Worm (Caenorhabditis elegans) whole organism, L1 larva: ENCODE results near the gene F36H5.13.

Experiments
- C34B4.2 ChIP-seq: sonication (generic microtip); optimal IDR thresholded peaks from 2 replicates; lab custom pipeline; 2017; ENCODE audit warnings: mild to moderate bottlenecking, missing genetic modification characterization, missing compliant biosample characterization
- alr-1 ChIP-seq: fragments of 200-800 bp; sonication (Bioruptor generic); optimal IDR thresholded peaks from 2 replicates; lab custom pipeline; 2018; ENCODE audit warnings: borderline replicate concordance, mild to moderate bottlenecking, missing genetic modification characterization, missing compliant biosample characterization
- ama-1 ChIP-seq: fragments of 150-350 bp; optimal IDR thresholded peaks from 2 replicates; lab custom pipeline; 2014
- blmp-1 ChIP-seq: fragments of 150-350 bp; optimal IDR thresholded peaks from 2 replicates; lab custom pipeline; 2014; ENCODE audit warnings: missing biosample characterization, missing genetic modification characterization
- ceh-8 ChIP-seq: fragments of 200-800 bp; sonication (Bioruptor generic); optimal IDR thresholded peaks from 2 replicates; lab custom pipeline; 2018; ENCODE audit warnings: mild to moderate bottlenecking, missing genetic modification characterization, moderate library complexity, missing compliant biosample characterization
- ceh-88 ChIP-seq: fragments of 200-800 bp; sonication (Bioruptor generic); IDR thresholded peaks from 2 replicates; pipeline ENCODE4 v1.3.6; 2022; ENCODE audit warnings: missing genetic modification characterization, missing compliant biosample characterization
- ces-1 ChIP-seq: fragments of 150-350 bp; optimal IDR thresholded peaks from 2 replicates; lab custom pipeline; 2014; ENCODE audit warnings: missing biosample characterization, missing genetic modification reagents, missing genetic modification characterization
- egl-13 ChIP-seq: sonication (generic microtip); optimal IDR thresholded peaks from 2 replicates; lab custom pipeline; 2016; ENCODE audit warnings: missing genotype, missing genetic modification reagents, missing genetic modification characterization, missing compliant biosample characterization
- elt-3 ChIP-seq, 6 experiments: fragments of 150-350 bp in 1 of 6; sonication (generic microtip); optimal IDR thresholded peaks; 2 replicates each; lab custom pipeline; 2017 to 2018; ENCODE audit warnings: missing biosample characterization in 6 of 6, missing genetic modification characterization in 6 of 6, inconsistent platforms in 1 of 6
- ets-5 ChIP-seq: fragments of 200-800 bp; sonication (Bioruptor generic); IDR thresholded peaks from 2 replicates; pipeline ENCODE4 v1.3.6; 2022; ENCODE audit warnings: missing genetic modification characterization, missing compliant biosample characterization
- fkh-4 ChIP-seq: sonication (generic microtip); optimal IDR thresholded peaks from 2 replicates; lab custom pipeline; 2016; ENCODE audit warnings: missing compliant biosample characterization, missing genetic modification characterization, borderline replicate concordance
- fkh-8 ChIP-seq: sonication (generic microtip); optimal IDR thresholded peaks from 2 replicates; lab custom pipeline; 2016; ENCODE audit warnings: mild to moderate bottlenecking, missing genetic modification characterization, missing compliant biosample characterization
- grh-1 ChIP-seq: fragments of 200-800 bp; sonication (Bioruptor generic); IDR thresholded peaks from 2 replicates; pipeline ENCODE4 v1.3.6; 2022; ENCODE audit warnings: missing genetic modification reagents, missing genetic modification characterization, missing compliant biosample characterization
- hlh-17 ChIP-seq: fragments of 200-800 bp; sonication (Bioruptor generic); optimal IDR thresholded peaks from 2 replicates; lab custom pipeline; 2018; ENCODE audit warnings: missing genetic modification characterization, mild to moderate bottlenecking, missing compliant biosample characterization, moderate library complexity, borderline replicate concordance
- isw-1 ChIP-seq: fragments of 200-800 bp; sonication (Bioruptor generic); IDR thresholded peaks from 2 replicates; pipeline ENCODE4 v1.3.6; 2022; ENCODE audit warnings: missing genetic modification characterization, missing compliant biosample characterization
- lin-14 ChIP-seq: fragments of 200-800 bp; sonication (Bioruptor generic); optimal IDR thresholded peaks from 2 replicates; lab custom pipeline; 2018; ENCODE audit warnings: mild to moderate bottlenecking, missing genetic modification characterization, moderate library complexity, missing compliant biosample characterization
- lir-3 ChIP-seq: sonication (generic microtip); optimal IDR thresholded peaks from 2 replicates; lab custom pipeline; 2016; ENCODE audit warnings: mild to moderate bottlenecking, missing genetic modification characterization, moderate library complexity, missing compliant biosample characterization; ENCODE audit not compliant: poor library complexity
- nhr-11 ChIP-seq: fragments of 150-350 bp; optimal IDR thresholded peaks from 2 replicates; lab custom pipeline; 2014; ENCODE audit warnings: missing biosample characterization, missing genetic modification characterization
- nhr-237 ChIP-seq: fragments of 150-350 bp; optimal IDR thresholded peaks from 2 replicates; lab custom pipeline; 2014; ENCODE audit warnings: missing biosample characterization, missing genetic modification characterization
- nhr-71 ChIP-seq: sonication (generic microtip); optimal IDR thresholded peaks from 2 replicates; lab custom pipeline; 2016; ENCODE audit warnings: mild to moderate bottlenecking, missing genetic modification characterization, moderate library complexity, missing compliant biosample characterization
- nhr-85 ChIP-seq: sonication (generic microtip); peaks from one replicate; lab custom pipeline; 2016; ENCODE audit warnings: missing genetic modification characterization, inconsistent platforms, missing compliant biosample characterization
- pax-3 ChIP-seq: fragments of 200-800 bp; sonication (Bioruptor generic); optimal IDR thresholded peaks from 2 replicates; lab custom pipeline; 2018; ENCODE audit warnings: mild to moderate bottlenecking, missing genetic modification characterization, moderate library complexity, missing compliant biosample characterization
- snpc-4 ChIP-seq: fragments of 150-350 bp; optimal IDR thresholded peaks from 2 replicates; lab custom pipeline; 2014; ENCODE audit warnings: missing biosample characterization, missing genetic modification characterization
- snu-23 ChIP-seq: sonication (generic microtip); optimal IDR thresholded peaks from 2 replicates; lab custom pipeline; 2016; ENCODE audit warnings: missing genetic modification characterization, missing compliant biosample characterization
- sox-4 ChIP-seq: sonication (generic microtip); optimal IDR thresholded peaks from 2 replicates; lab custom pipeline; 2016; ENCODE audit warnings: missing genetic modification characterization, missing compliant biosample characterization
- sptf-1 ChIP-seq: fragments of 150-350 bp; optimal IDR thresholded peaks from 2 replicates; lab custom pipeline; 2014; ENCODE audit warnings: missing biosample characterization, missing genetic modification characterization
- sup-37 ChIP-seq: fragments of 200-800 bp; sonication (Bioruptor generic); optimal IDR thresholded peaks from 2 replicates; lab custom pipeline; 2018; ENCODE audit warnings: mild to moderate bottlenecking, missing genetic modification characterization, missing compliant biosample characterization
- tbx-2 ChIP-seq: sonication (generic microtip); optimal IDR thresholded peaks from 2 replicates; lab custom pipeline; 2016; ENCODE audit warnings: missing genetic modification characterization, missing compliant biosample characterization
- tlp-1 ChIP-seq: fragments of 150-350 bp; optimal IDR thresholded peaks from 2 replicates; lab custom pipeline; 2014; ENCODE audit warnings: missing biosample characterization, missing genetic modification characterization
- unc-130 ChIP-seq: fragments of 150-350 bp; optimal IDR thresholded peaks from 2 replicates; lab custom pipeline; 2017; ENCODE audit warnings: missing biosample characterization, missing genetic modification characterization, inconsistent platforms
- unc-98 ChIP-seq: fragments of 200-800 bp; sonication (Bioruptor generic); IDR thresholded peaks from 2 replicates; pipeline ENCODE4 v1.3.6; 2022; ENCODE audit warnings: missing genetic modification characterization, missing compliant biosample characterization
- vab-15 ChIP-seq: sonication (generic microtip); optimal IDR thresholded peaks from 2 replicates; lab custom pipeline; 2017; ENCODE audit warnings: missing genotype, mild to moderate bottlenecking, missing genetic modification characterization, missing compliant biosample characterization
- zip-4 ChIP-seq: fragments of 200-800 bp; sonication (Bioruptor generic); optimal IDR thresholded peaks from 2 replicates; lab custom pipeline; 2018; ENCODE audit warnings: mild to moderate bottlenecking, missing genetic modification characterization, moderate library complexity, missing compliant biosample characterization
- ztf-4 ChIP-seq: fragments of 150-350 bp; optimal IDR thresholded peaks from 2 replicates; lab custom pipeline; 2014; ENCODE audit warnings: missing biosample characterization, missing genetic modification characterization

F36H5.13 gene

DNA sequence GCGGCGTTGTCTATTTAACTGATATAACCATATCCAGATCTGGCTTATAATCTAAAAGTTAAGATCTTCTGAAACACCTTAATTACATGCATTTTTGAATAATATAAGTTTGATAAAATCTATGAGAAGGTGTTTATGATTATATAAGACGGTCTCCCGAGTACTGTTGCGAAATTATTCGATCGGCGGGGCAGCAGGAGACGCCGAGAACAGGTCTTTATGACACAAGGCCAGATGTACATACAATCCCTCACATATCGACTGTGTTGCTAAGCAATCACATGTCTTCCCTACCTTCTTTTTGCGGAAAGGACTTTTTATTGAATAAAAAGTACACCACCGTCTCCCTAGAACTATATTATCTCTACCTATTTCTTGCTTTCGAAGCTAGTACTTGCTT is 6.3 kb upstream of the F36H5.13 start, which contains the start of gene fbxb-53:
fbxb-53 (plus strand) TSS at position 301 of the 400 bp plus-strand sequence.
- TF ChIP-seq ama-1 (lab: Kevin White, UChicago) (no peak), nhr-85 (tag; lab: Kevin White, UChicago) (no peak), fkh-8 (tag; lab: Kevin White, UChicago) (no peak), sup-37 (GFP tag; lab: Kevin White, UChicago) (no peak), grh-1 (GFP tag; lab: Robert Waterston, UW) (no peak), ceh-88 (GFP tag; lab: Robert Waterston, UW) (no peak), unc-130 (tag; lab: Kevin White, UChicago) (no peak), pax-3 (tag; lab: Kevin White, UChicago) (no peak), snu-23 (GFP tag; lab: Kevin White, UChicago) (no peak), nhr-11 (tag; lab: Kevin White, UChicago) (no peak), ces-1 (GFP tag; lab: Kevin White, UChicago) (no peak), isw-1 (no peak)

- no peak for TF ChIP-seq nhr-237 (tag; lab: Kevin White, UChicago)
- TF ChIP-seq snpc-4 (tag; lab: Kevin White, UChicago): no peak
- no peak for TF ChIP-seq sox-4 (tag; lab: Kevin White, UChicago)
- no peak for TF ChIP-seq tlp-1
- no peak for TF ChIP-seq lin-14 (GFP tag; lab: Kevin White, UChicago)
- TF ChIP-seq ztf-4 (tag; lab: Kevin White, UChicago): no peak
- no peak for TF ChIP-seq blmp-1 (tag; lab: Kevin White, UChicago)
- no peak for TF ChIP-seq zip-4 (GFP tag; lab: Kevin White, UChicago)
- no peak for TF ChIP-seq isw-1
- TF ChIP-seq alr-1 (tag; lab: Kevin White, UChicago): no peak
- TF ChIP-seq egl-13 (tag; lab: Kevin White, UChicago): no peak
- no peak for TF ChIP-seq nhr-71 (tag; lab: Kevin White, UChicago)
- TF ChIP-seq, all 84 proteins: peak for 0
Measured at ce11 chrII:1756072-1756471, 5.8 kb upstream of the F36H5.13 start, which contains the start of gene F36H5.17. TSS of gene F36H5.17 (minus strand) at chrII:1756172.

ce11 chrII:1752990-1753389 is 2.7 kb upstream of the F36H5.13 start, which contains the start of gene F36H5.9:
TSS of gene F36H5.9 (minus strand) at chrII:1753090.
- TF ChIP-seq nhr-71 (tag; lab: Kevin White, UChicago) (no peak), elt-3 (tag; optimal IDR thresholded peaks at IDR 0.05; lab: Kevin White, UChicago) (no peak), sptf-1 (tag; lab: Kevin White, UChicago) (no peak), unc-98 (GFP tag; lab: Robert Waterston, UW) (no peak), ets-5 (GFP tag; lab: Robert Waterston, UW) (no peak), hlh-17 (GFP tag; lab: Kevin White, UChicago) (no peak), lir-3 (tag; lab: Kevin White, UChicago) (no peak)
- TF ChIP-seq, all 84 proteins: peak for 0

DNA sequence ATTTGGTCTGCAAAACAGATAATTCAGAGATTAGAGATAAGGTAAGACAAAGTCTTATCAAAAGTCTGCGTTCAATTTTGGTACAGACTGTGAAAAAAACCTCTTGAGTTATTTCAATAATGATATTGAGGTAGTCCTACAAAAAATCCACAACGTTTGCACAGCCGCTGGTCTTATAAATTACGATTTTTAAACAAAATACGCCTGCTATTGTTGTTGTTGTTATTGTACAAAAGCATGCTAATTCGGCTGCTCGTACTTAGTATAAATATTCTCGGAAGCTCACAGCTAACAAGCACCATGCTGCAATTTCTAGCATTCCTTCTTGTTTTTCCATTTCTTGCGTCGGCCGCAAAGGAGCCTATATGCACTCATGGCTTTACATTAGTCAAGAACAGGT is 6.1 kb downstream of the F36H5.13 start, which contains the start of gene clec-19:
clec-19 (plus strand) TSS at position 301 of the 400 bp plus-strand sequence.
- TF ChIP-seq C34B4.2 (tag; lab: Kevin White, UChicago): no peak
- no peak for TF ChIP-seq fkh-4 (tag; lab: Kevin White, UChicago)
- no peak for TF ChIP-seq ets-5 (GFP tag; lab: Robert Waterston, UW)
- TF ChIP-seq ceh-8 (GFP tag; lab: Kevin White, UChicago): no peak

DNA sequence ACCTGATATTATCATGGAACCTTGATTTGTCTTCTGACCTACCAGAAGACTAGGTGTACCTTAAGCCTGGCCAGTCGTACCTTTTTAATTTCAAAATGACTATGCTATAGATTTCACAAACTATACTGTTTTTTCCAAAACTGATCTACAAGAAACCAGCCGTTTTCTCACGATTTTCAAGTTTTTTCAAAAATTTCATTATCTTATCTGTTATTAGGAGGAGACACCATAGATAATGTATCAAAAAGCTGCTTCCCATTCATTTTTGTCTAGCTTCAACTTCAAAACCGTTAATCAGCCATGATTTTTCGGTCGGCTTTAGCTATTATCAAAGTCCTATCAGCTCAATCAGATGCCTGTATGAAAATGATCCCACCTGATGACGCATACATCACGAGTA is 7.8 kb downstream of the F36H5.13 start, which contains the start of gene F36H5.12:
F36H5.12 (plus strand) TSS at position 301 of the 400 bp plus-strand sequence.
- no peak for TF ChIP-seq vab-15 (tag; lab: Kevin White, UChicago)
- no peak for TF ChIP-seq tbx-2 (tag; lab: Kevin White, UChicago)
- TF ChIP-seq unc-98 (GFP tag; lab: Robert Waterston, UW): no peak
- TF ChIP-seq, all 84 proteins: peak for 0
